Worm (Caenorhabditis elegans) whole organism, early embryonic: ENCODE measurements around the gene pag-3.

Experiments used
- B0310.2 ChIP-seq: sonication (generic microtip); optimal IDR thresholded peaks from 2 replicates; lab custom pipeline; 2016; ENCODE audit warnings: mild to moderate bottlenecking, missing genetic modification characterization, missing compliant biosample characterization
- F13C5.2 ChIP-seq: sonication (generic microtip); optimal IDR thresholded peaks from 2 replicates; lab custom pipeline; 2017; ENCODE audit warnings: mild to moderate bottlenecking, missing genetic modification characterization, inconsistent platforms, missing compliant biosample characterization
- aly-1 ChIP-seq: sonication (generic microtip); optimal IDR thresholded peaks from 2 replicates; lab custom pipeline; 2016; ENCODE audit warnings: missing genetic modification characterization, missing compliant biosample characterization
- ama-1 ChIP-seq: fragments of 150-350 bp; optimal IDR thresholded peaks from 2 replicates; lab custom pipeline; 2014
- ceh-13 ChIP-seq: fragments of 200-800 bp; sonication (Bioruptor generic); optimal IDR thresholded peaks from 2 replicates; lab custom pipeline; 2018; ENCODE audit warnings: mild to moderate bottlenecking, missing genetic modification characterization, missing compliant biosample characterization
- ceh-36 ChIP-seq: sonication (generic microtip); optimal IDR thresholded peaks from 2 replicates; lab custom pipeline; 2016; ENCODE audit warnings: missing genetic modification characterization, inconsistent platforms, missing compliant biosample characterization
- ets-7 ChIP-seq: sonication (generic microtip); optimal IDR thresholded peaks from 2 replicates; lab custom pipeline; 2016; ENCODE audit warnings: missing genotype, missing genetic modification characterization, missing compliant biosample characterization
- flt-1 ChIP-seq: fragments of 200-800 bp; sonication (Bioruptor generic); IDR thresholded peaks from 2 replicates; pipeline ENCODE4 v1.3.6; 2022; ENCODE audit warnings: missing genetic modification characterization, missing compliant biosample characterization
- hmbx-1 ChIP-seq: sonication (generic microtip); optimal IDR thresholded peaks from 2 replicates; lab custom pipeline; 2016; ENCODE audit warnings: mild to moderate bottlenecking, missing genetic modification characterization, missing compliant biosample characterization
- hmg-4 ChIP-seq: fragments of 200-800 bp; sonication (Bioruptor generic); optimal IDR thresholded peaks from 2 replicates; lab custom pipeline; 2018; ENCODE audit warnings: mild to moderate bottlenecking, missing genetic modification characterization, missing compliant biosample characterization
- hnd-1 ChIP-seq: sonication (generic microtip); optimal IDR thresholded peaks from 2 replicates; lab custom pipeline; 2016; ENCODE audit warnings: missing genetic modification characterization, missing compliant biosample characterization
- pes-1 ChIP-seq: fragments of 200-800 bp; sonication (Bioruptor generic); IDR thresholded peaks from 2 replicates; pipeline ENCODE4 v1.3.6; 2022; ENCODE audit warnings: missing genetic modification reagents, missing genetic modification characterization, missing compliant biosample characterization
- scrt-1 ChIP-seq: fragments of 200-800 bp; sonication (Bioruptor generic); IDR thresholded peaks from 2 replicates; pipeline ENCODE4 v1.3.6; 2022; ENCODE audit warnings: missing genetic modification characterization, missing compliant biosample characterization
- sea-1 ChIP-seq: fragments of 200-800 bp; sonication (Bioruptor generic); conservative IDR thresholded peaks from 2 replicates; pipeline ENCODE4 v1.3.6; 2022; ENCODE audit warnings: missing genetic modification characterization, missing compliant biosample characterization
- tbx-11 ChIP-seq: fragments of 200-800 bp; sonication (Bioruptor generic); IDR thresholded peaks from 2 replicates; pipeline ENCODE4 v1.3.6; 2022; ENCODE audit warnings: missing genetic modification characterization, missing compliant biosample characterization
- tbx-37 ChIP-seq: fragments of 200-800 bp; sonication (Bioruptor generic); conservative IDR thresholded peaks from 2 replicates; pipeline ENCODE4 v1.3.6; 2022; ENCODE audit warnings: missing genetic modification reagents, missing genetic modification characterization, missing compliant biosample characterization
- tra-4 ChIP-seq: sonication (generic microtip); optimal IDR thresholded peaks from 2 replicates; lab custom pipeline; 2017; ENCODE audit warnings: missing genetic modification characterization, missing compliant biosample characterization

Gene pag-3

DNA sequence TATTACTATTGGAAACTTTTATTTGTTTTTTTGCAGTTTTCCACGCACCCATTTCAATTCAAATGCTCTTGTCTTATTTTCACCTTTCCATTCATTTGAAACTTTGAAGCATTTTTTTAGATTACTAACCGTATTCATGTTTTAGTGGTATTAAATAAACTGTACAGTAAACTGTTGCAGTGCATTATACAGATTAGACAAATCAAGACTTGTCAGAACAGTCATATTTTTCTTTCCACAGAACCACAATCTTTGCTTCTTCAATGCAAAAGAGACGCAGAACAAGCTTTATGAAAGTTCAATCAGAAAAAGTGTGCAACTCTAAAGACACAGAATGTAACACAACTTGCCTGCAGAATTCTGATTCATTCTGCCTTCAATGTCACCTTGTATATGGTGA lies 11.3 kb upstream of the pag-3 start, which contains the start of gene F45B8.5:
Gene F45B8.5, plus strand, starts transcription at position 301 of the 400 bp plus-strand sequence.
- TF ChIP-seq sea-1 (GFP tag; lab: Robert Waterston, UW) (no peak), tra-4 (tag; lab: Kevin White, UChicago) (no peak), ceh-13 (no peak), aly-1 (tag; lab: Kevin White, UChicago) (no peak), tbx-37 (GFP tag; lab: Robert Waterston, UW) (no peak), F13C5.2 (tag; lab: Kevin White, UChicago) (no peak), ama-1 (lab: Kevin White, UChicago) (no peak), ceh-36 (no peak), pes-1 (GFP tag; lab: Robert Waterston, UW) (no peak)

- no peak for TF ChIP-seq hmg-4 (GFP tag; lab: Kevin White, UChicago)
- TF ChIP-seq ceh-36, result no peak
- TF ChIP-seq flt-1 (GFP tag; lab: Robert Waterston, UW), result no peak
- no peak for TF ChIP-seq ets-7 (tag; lab: Kevin White, UChicago)
- no peak for TF ChIP-seq scrt-1 (GFP tag; lab: Robert Waterston, UW)
- TF ChIP-seq ceh-13, result no peak
- TF ChIP-seq sea-1 (GFP tag; lab: Robert Waterston, UW), result no peak
Observed at ce11 chrX:14964253-14964652, 9.8 kb upstream of the pag-3 start, which contains the start of gene rgs-11. rgs-11 (plus strand) TSS chrX:14964553.

DNA sequence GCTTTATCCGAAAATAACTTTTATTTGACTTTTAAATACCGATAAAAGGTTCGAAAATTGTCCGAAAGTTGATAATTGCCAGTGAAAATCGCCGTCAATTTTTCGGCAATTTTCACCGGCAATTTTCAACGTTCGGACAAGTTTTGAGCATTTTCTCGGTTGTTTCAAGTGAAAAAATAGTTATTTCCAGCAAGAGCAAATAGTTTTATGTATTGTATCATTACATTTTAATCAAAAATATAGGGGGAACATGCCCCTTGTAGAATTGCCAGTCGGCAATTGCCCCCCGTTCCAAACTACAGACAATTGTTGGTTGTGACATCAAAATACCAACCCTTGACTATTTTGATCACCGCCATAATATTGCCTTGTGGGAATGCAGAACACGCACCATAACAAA lies 8.0 kb upstream of the pag-3 start, which contains the start of gene rgs-10:
Gene rgs-10, plus strand, starts transcription at position 301 of the 400 bp plus-strand sequence.
- no peak for TF ChIP-seq B0310.2 (tag; lab: Kevin White, UChicago)
- no peak for TF ChIP-seq pes-1 (GFP tag; lab: Robert Waterston, UW)
- no peak for TF ChIP-seq scrt-1 (GFP tag; lab: Robert Waterston, UW)
- TF ChIP-seq hnd-1 (tag; lab: Kevin White, UChicago), result no peak
- no peak for TF ChIP-seq flt-1 (GFP tag; lab: Robert Waterston, UW)
- no peak for TF ChIP-seq hmbx-1 (tag; lab: Kevin White, UChicago)
- TF ChIP-seq hmg-4 (GFP tag; lab: Kevin White, UChicago), result no peak
- TF ChIP-seq ceh-36, result no peak
- TF ChIP-seq ets-7 (tag; lab: Kevin White, UChicago), result no peak
- TF ChIP-seq sea-1 (GFP tag; lab: Robert Waterston, UW), result no peak
- no peak for TF ChIP-seq ceh-13
- no peak for TF ChIP-seq aly-1 (tag; lab: Kevin White, UChicago)
- TF ChIP-seq F13C5.2 (tag; lab: Kevin White, UChicago), result no peak

ce11 chrX:14961471-14961870 lies 7.0 kb upstream of the pag-3 start, which contains the start of gene idpp-3:
idpp-3 (minus strand) TSS chrX:14961571.
- no peak for TF ChIP-seq pes-1 (GFP tag; lab: Robert Waterston, UW)
- no peak for TF ChIP-seq ceh-36
- no peak for TF ChIP-seq tbx-37 (GFP tag; lab: Robert Waterston, UW)
- TF ChIP-seq ets-7 (tag; lab: Kevin White, UChicago), result no peak
- no peak for TF ChIP-seq ceh-13
- no peak for TF ChIP-seq tra-4 (tag; lab: Kevin White, UChicago)
- TF ChIP-seq sea-1 (GFP tag; lab: Robert Waterston, UW), result no peak
- TF ChIP-seq hmbx-1 (tag; lab: Kevin White, UChicago), result no peak
- TF ChIP-seq scrt-1 (GFP tag; lab: Robert Waterston, UW), result no peak
- TF ChIP-seq ama-1 (lab: Kevin White, UChicago), result no peak
- TF ChIP-seq hnd-1 (tag; lab: Kevin White, UChicago), result no peak
- TF ChIP-seq flt-1 (GFP tag; lab: Robert Waterston, UW), result no peak
- TF ChIP-seq aly-1 (tag; lab: Kevin White, UChicago), result no peak
- no peak for TF ChIP-seq tbx-11 (GFP tag; lab: Robert Waterston, UW)
- no peak for TF ChIP-seq B0310.2 (tag; lab: Kevin White, UChicago)
- no peak for TF ChIP-seq hmg-4 (GFP tag; lab: Kevin White, UChicago)
- TF ChIP-seq F13C5.2 (tag; lab: Kevin White, UChicago), result no peak

- TF ChIP-seq aly-1 (tag; lab: Kevin White, UChicago), result no peak
- TF ChIP-seq hnd-1 (tag; lab: Kevin White, UChicago), result no peak
- TF ChIP-seq tbx-37 (GFP tag; lab: Robert Waterston, UW), result no peak
- peak; percentile 24; the same call in 1 of the 2 replicates for TF ChIP-seq scrt-1 (GFP tag; lab: Robert Waterston, UW)
- TF ChIP-seq ama-1 (lab: Kevin White, UChicago), result no peak
- no peak for TF ChIP-seq hmbx-1 (tag; lab: Kevin White, UChicago)
Observed at ce11 chrX:14960841-14961240, 6.4 kb upstream of the pag-3 start.

ce11 chrX:14959393-14960073 lies 5.1 kb upstream of the pag-3 start:
- no peak for TF ChIP-seq B0310.2 (tag; lab: Kevin White, UChicago)
- no peak for TF ChIP-seq F13C5.2 (tag; lab: Kevin White, UChicago)
- TF ChIP-seq ets-7 (tag; lab: Kevin White, UChicago), result no peak
- TF ChIP-seq ama-1 (lab: Kevin White, UChicago), result no peak
- no peak for TF ChIP-seq flt-1 (GFP tag; lab: Robert Waterston, UW)
- no peak for TF ChIP-seq tra-4 (tag; lab: Kevin White, UChicago)
- TF ChIP-seq hmbx-1 (tag; lab: Kevin White, UChicago), result no peak
- TF ChIP-seq hmg-4 (GFP tag; lab: Kevin White, UChicago), result no peak
- TF ChIP-seq ceh-13, result no peak
- TF ChIP-seq ceh-36, result no peak
- no peak for TF ChIP-seq sea-1 (GFP tag; lab: Robert Waterston, UW)
- no peak for TF ChIP-seq hnd-1 (tag; lab: Kevin White, UChicago)
- TF ChIP-seq scrt-1 (GFP tag; lab: Robert Waterston, UW), result no peak

DNA sequence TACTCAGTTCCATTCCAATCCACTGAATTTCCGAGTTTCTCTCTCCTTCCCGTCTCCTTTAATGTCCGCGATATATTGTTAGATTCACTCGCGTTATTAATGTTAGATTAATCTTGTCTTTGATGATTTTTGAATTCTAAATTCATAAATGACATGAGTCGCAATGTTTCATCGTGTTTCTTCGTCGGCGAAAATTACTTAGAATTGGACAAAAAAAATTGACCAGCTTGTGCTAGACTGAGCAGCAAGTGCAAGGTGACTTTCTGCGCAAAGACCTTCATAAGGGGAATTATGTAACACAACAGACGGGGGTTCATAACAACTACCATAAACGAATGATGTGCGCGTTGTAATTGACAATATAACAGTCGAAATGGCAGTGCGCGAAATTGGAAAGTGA lies 4.0 kb upstream of the pag-3 start:
- TF ChIP-seq ama-1 (lab: Kevin White, UChicago) (no peak), B0310.2 (tag; lab: Kevin White, UChicago) (no peak), aly-1 (tag; lab: Kevin White, UChicago) (no peak), hmg-4 (GFP tag; lab: Kevin White, UChicago) (no peak), pes-1 (GFP tag; lab: Robert Waterston, UW) (no peak), flt-1 (GFP tag; lab: Robert Waterston, UW) (no peak), ceh-36 (no peak), tbx-37 (GFP tag; lab: Robert Waterston, UW) (no peak), F13C5.2 (tag; lab: Kevin White, UChicago) (no peak), ceh-13 (no peak)
